Worm (Caenorhabditis elegans): ENCODE data around the gene cutl-2.
"Not testable (repeated sequence)": the region's sequence is repeated elsewhere in the genome, so short reads cannot be mapped to it uniquely, and the experiment has no call there.

The cutl-2 gene

ce11 chrII:9729196-9729595, 4.7 kb upstream of the cutl-2 start:
- TF ChIP-seq fkh-10 (GFP tag; optimal IDR thresholded peaks at IDR 0.05) (no peak), ztf-4 (tag; optimal IDR thresholded peaks at IDR 0.05) (no peak), lin-39 (tag; optimal IDR thresholded peaks at IDR 0.05) (no peak), mml-1 (tag; optimal IDR thresholded peaks at IDR 0.05) (no peak), R02D3.7 (tag; optimal IDR thresholded peaks at IDR 0.05) (no peak), elt-2 (tag; optimal IDR thresholded peaks at IDR 0.05) (no peak), unc-62 (GFP tag; optimal IDR thresholded peaks at IDR 0.05) (no peak), nhr-28 (tag; optimal IDR thresholded peaks at IDR 0.05) (no peak), nhr-237 (tag; optimal IDR thresholded peaks at IDR 0.05) (no peak), lin-15B (tag; optimal IDR thresholded peaks at IDR 0.05) (peak; percentile 35), nfya-1 (tag; optimal IDR thresholded peaks at IDR 0.05; ENCODE audit: insufficient read depth) (no peak), nhr-25 (tag; optimal IDR thresholded peaks at IDR 0.05) (peak; percentile 59), ceh-9 (tag; optimal IDR thresholded peaks at IDR 0.05) (no peak), nhr-23 (tag; optimal IDR thresholded peaks at IDR 0.05) (peak; percentile 71), pqm-1 (tag; optimal IDR thresholded peaks at IDR 0.05) (no peak), fos-1 (tag; optimal IDR thresholded peaks at IDR 0.05) (no peak), pha-4 (tag; optimal IDR thresholded peaks at IDR 0.05) (peak; percentile 41), ceh-16 (tag; optimal IDR thresholded peaks at IDR 0.05) (no peak), egl-5 (tag; optimal IDR thresholded peaks at IDR 0.05) (no peak), nhr-11 (tag; optimal IDR thresholded peaks at IDR 0.05) (no peak), eor-1 (tag; optimal IDR thresholded peaks at IDR 0.05) (no peak), jun-1 (tag; optimal IDR thresholded peaks at IDR 0.05) (no peak), lsy-12 (tag; optimal IDR thresholded peaks at IDR 0.05) (no peak)

DNA sequence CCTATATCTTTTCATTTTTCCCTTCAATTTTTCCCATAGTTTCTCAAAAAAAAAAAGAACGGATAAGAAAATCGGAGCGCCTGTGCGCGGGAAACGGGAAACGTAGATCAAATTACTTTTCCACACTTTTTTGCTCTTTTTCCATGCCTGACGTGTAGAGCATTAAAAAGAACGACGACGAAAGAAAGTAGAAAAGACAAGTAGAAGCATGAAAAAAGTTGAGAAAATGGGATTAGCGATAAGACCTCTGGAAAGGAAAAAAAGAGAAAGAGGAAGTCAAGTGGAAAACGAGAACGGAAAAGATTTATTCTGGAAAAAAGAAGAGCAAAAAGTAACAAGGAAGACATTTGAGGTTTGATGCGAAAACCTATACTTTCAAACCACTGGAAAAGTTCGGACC, 4.0 kb upstream of the cutl-2 start:
- TF ChIP-seq nhr-67 (tag; optimal IDR thresholded peaks at IDR 0.05) (no peak), fkh-10 (GFP tag; optimal IDR thresholded peaks at IDR 0.05) (peak; percentile 90), skn-1 (tag; optimal IDR thresholded peaks at IDR 0.05) (no peak), nhr-25 (tag; optimal IDR thresholded peaks at IDR 0.05) (no peak), eor-1 (tag; optimal IDR thresholded peaks at IDR 0.05) (no peak), nhr-11 (tag; optimal IDR thresholded peaks at IDR 0.05) (no peak)

ce11 chrII:9727192-9727699, 2.8 kb upstream of the cutl-2 start:
- TF ChIP-seq lin-39 (tag; optimal IDR thresholded peaks at IDR 0.05) (peak; percentile 41), ceh-16 (tag; optimal IDR thresholded peaks at IDR 0.05) (no peak), nfya-1 (tag; optimal IDR thresholded peaks at IDR 0.05; ENCODE audit: insufficient read depth) (peak; percentile 56), lin-15B (tag; optimal IDR thresholded peaks at IDR 0.05) (peak; percentile 1), skn-1 (tag; optimal IDR thresholded peaks at IDR 0.05) (no peak), egl-5 (tag; optimal IDR thresholded peaks at IDR 0.05) (peak; percentile 46), nhr-28 (tag; optimal IDR thresholded peaks at IDR 0.05) (no peak), unc-62 (GFP tag; optimal IDR thresholded peaks at IDR 0.05) (no peak)

DNA sequence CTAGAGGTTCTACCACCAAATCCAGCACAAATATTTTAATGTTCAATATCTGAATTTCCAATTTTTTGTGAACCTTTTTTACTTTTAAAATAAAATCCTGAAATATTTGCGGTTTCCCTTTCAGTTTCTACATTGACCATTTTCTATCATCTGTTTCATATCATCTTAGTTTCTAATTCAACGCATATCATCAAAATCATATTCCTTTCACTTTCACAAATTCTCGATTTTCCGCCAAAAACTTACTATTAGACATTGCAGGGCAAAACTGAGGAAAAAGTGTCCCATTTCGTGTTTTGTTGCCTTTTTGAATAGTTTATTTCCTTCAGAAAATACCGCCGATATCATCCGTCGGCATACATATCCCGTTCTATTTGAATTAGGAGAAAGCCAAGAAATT, 583 bp upstream of the cutl-2 start:
- TF ChIP-seq nhr-23 (tag; optimal IDR thresholded peaks at IDR 0.05): no peak
- TF ChIP-seq nhr-76 (tag; optimal IDR thresholded peaks at IDR 0.05): peak; percentile 91

- TF ChIP-seq nhr-12, mml-1, unc-39 (tag; optimal IDR thresholded peaks at IDR 0.05): not testable (repeated sequence)
Observed at ce11 chrII:9718631-9719252, 5.7 kb downstream of the cutl-2 start, which contains the start of gene Y53C12A.11. TSS of gene Y53C12A.11 (minus strand) at chrII:9718698.

- TF ChIP-seq eor-1 (tag; optimal IDR thresholded peaks at IDR 0.05) (no peak), lsy-12 (tag; optimal IDR thresholded peaks at IDR 0.05) (no peak)
Observed at ce11 chrII:9717904-9718303, 6.6 kb downstream of the cutl-2 start, which contains the start of gene Y53C12A.6. TSS of gene Y53C12A.6 (minus strand) at chrII:9718004.
